Worm (Caenorhabditis elegans) whole organism, early embryonic: ENCODE results near the gene egl-38.

Source experiments
- B0310.2 ChIP-seq: sonication (generic microtip); optimal IDR thresholded peaks from 2 replicates; lab custom pipeline; 2016; ENCODE audit warnings: mild to moderate bottlenecking, missing genetic modification characterization, missing compliant biosample characterization
- F13C5.2 ChIP-seq: sonication (generic microtip); optimal IDR thresholded peaks from 2 replicates; lab custom pipeline; 2017; ENCODE audit warnings: mild to moderate bottlenecking, missing genetic modification characterization, inconsistent platforms, missing compliant biosample characterization
- aly-1 ChIP-seq: sonication (generic microtip); optimal IDR thresholded peaks from 2 replicates; lab custom pipeline; 2016; ENCODE audit warnings: missing genetic modification characterization, missing compliant biosample characterization
- ama-1 ChIP-seq: fragments of 150-350 bp; optimal IDR thresholded peaks from 2 replicates; lab custom pipeline; 2014
- ceh-13 ChIP-seq: fragments of 200-800 bp; sonication (Bioruptor generic); optimal IDR thresholded peaks from 2 replicates; lab custom pipeline; 2018; ENCODE audit warnings: mild to moderate bottlenecking, missing genetic modification characterization, missing compliant biosample characterization
- ceh-36 ChIP-seq: sonication (generic microtip); optimal IDR thresholded peaks from 2 replicates; lab custom pipeline; 2016; ENCODE audit warnings: missing genetic modification characterization, inconsistent platforms, missing compliant biosample characterization
- ets-7 ChIP-seq: sonication (generic microtip); optimal IDR thresholded peaks from 2 replicates; lab custom pipeline; 2016; ENCODE audit warnings: missing genotype, missing genetic modification characterization, missing compliant biosample characterization
- flt-1 ChIP-seq: fragments of 200-800 bp; sonication (Bioruptor generic); IDR thresholded peaks from 2 replicates; pipeline ENCODE4 v1.3.6; 2022; ENCODE audit warnings: missing genetic modification characterization, missing compliant biosample characterization
- hmbx-1 ChIP-seq: sonication (generic microtip); optimal IDR thresholded peaks from 2 replicates; lab custom pipeline; 2016; ENCODE audit warnings: mild to moderate bottlenecking, missing genetic modification characterization, missing compliant biosample characterization
- hmg-4 ChIP-seq: fragments of 200-800 bp; sonication (Bioruptor generic); optimal IDR thresholded peaks from 2 replicates; lab custom pipeline; 2018; ENCODE audit warnings: mild to moderate bottlenecking, missing genetic modification characterization, missing compliant biosample characterization
- hnd-1 ChIP-seq: sonication (generic microtip); optimal IDR thresholded peaks from 2 replicates; lab custom pipeline; 2016; ENCODE audit warnings: missing genetic modification characterization, missing compliant biosample characterization
- pes-1 ChIP-seq: fragments of 200-800 bp; sonication (Bioruptor generic); IDR thresholded peaks from 2 replicates; pipeline ENCODE4 v1.3.6; 2022; ENCODE audit warnings: missing genetic modification reagents, missing genetic modification characterization, missing compliant biosample characterization
- scrt-1 ChIP-seq: fragments of 200-800 bp; sonication (Bioruptor generic); IDR thresholded peaks from 2 replicates; pipeline ENCODE4 v1.3.6; 2022; ENCODE audit warnings: missing genetic modification characterization, missing compliant biosample characterization
- sea-1 ChIP-seq: fragments of 200-800 bp; sonication (Bioruptor generic); conservative IDR thresholded peaks from 2 replicates; pipeline ENCODE4 v1.3.6; 2022; ENCODE audit warnings: missing genetic modification characterization, missing compliant biosample characterization
- tbx-11 ChIP-seq: fragments of 200-800 bp; sonication (Bioruptor generic); IDR thresholded peaks from 2 replicates; pipeline ENCODE4 v1.3.6; 2022; ENCODE audit warnings: missing genetic modification characterization, missing compliant biosample characterization
- tbx-37 ChIP-seq: fragments of 200-800 bp; sonication (Bioruptor generic); conservative IDR thresholded peaks from 2 replicates; pipeline ENCODE4 v1.3.6; 2022; ENCODE audit warnings: missing genetic modification reagents, missing genetic modification characterization, missing compliant biosample characterization
- tra-4 ChIP-seq: sonication (generic microtip); optimal IDR thresholded peaks from 2 replicates; lab custom pipeline; 2017; ENCODE audit warnings: missing genetic modification characterization, missing compliant biosample characterization

The egl-38 gene

DNA sequence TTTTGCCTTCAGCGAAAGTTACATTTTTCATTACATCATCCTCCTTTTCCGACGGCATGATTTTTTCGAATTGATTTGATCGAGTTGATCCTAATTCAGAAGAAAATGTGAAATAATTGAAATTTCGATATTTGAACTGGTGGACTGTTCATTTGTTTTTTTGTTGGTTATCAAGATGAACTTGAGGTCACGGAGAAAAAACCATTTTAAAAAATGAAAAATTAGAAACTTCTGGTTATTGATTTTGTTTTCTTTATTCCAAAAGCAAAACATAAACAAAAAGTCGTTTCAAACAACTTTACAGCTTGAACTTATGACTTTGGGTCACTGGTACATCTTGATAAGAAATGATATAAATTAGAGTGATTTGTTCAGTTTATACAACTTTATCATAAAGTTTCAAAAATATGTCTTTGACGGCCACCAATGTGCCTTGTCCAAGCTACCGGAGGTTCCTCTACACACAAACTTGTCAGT is 35.2 kb downstream of the egl-38 start, which contains the start of the genes ttbk-4 and W01B6.4:
ttbk-4 (minus strand) TSS at position 101 of the 477 bp plus-strand sequence.
W01B6.4 (plus strand) TSS at position 427 of the 477 bp plus-strand sequence.
- TF ChIP-seq scrt-1, result no peak
- TF ChIP-seq hmbx-1, result no peak
- TF ChIP-seq tbx-37 (GFP tag; lab: Robert Waterston, UW), result no peak
- TF ChIP-seq F13C5.2 (tag; lab: Kevin White, UChicago), result no peak
- TF ChIP-seq tbx-11, result no peak
- no peak for TF ChIP-seq ama-1 (lab: Kevin White, UChicago)
- TF ChIP-seq tra-4 (tag; lab: Kevin White, UChicago), result no peak
- TF ChIP-seq ceh-36, result no peak
- no peak for TF ChIP-seq flt-1 (GFP tag; lab: Robert Waterston, UW)
- no peak for TF ChIP-seq sea-1 (GFP tag; lab: Robert Waterston, UW)

DNA sequence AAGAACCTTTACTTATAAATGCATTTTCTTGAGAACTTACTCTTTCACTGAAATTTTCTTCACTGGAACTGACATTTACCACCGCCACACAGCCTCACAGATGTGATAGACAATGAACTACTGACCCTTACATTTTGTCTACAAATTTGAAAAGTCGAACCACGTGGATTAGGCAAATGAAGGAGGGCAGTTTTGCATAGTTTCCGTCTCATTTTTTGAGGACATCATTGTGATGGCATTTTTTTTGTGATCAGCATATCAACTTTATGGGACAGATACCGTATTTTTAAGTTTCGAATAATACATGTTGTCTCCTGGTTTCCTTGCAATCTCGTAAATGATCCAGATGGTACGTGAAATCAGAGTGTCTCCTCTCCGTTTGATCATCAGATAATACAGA is 37.8 kb downstream of the egl-38 start, which contains the start of gene W01B6.3:
W01B6.3 (minus strand) TSS at position 101 of the 400 bp plus-strand sequence.
- TF ChIP-seq sea-1 (GFP tag; lab: Robert Waterston, UW) (no peak), F13C5.2 (tag; lab: Kevin White, UChicago) (no peak), hmbx-1 (no peak), tbx-37 (GFP tag; lab: Robert Waterston, UW) (no peak), hnd-1 (tag; lab: Kevin White, UChicago) (no peak), B0310.2 (tag; lab: Kevin White, UChicago) (no peak), hmg-4 (GFP tag; lab: Kevin White, UChicago) (no peak), ama-1 (lab: Kevin White, UChicago) (no peak), tra-4 (tag; lab: Kevin White, UChicago) (no peak), aly-1 (tag; lab: Kevin White, UChicago) (no peak), pes-1 (GFP tag; lab: Robert Waterston, UW) (no peak), ets-7 (tag; lab: Kevin White, UChicago) (no peak)

DNA sequence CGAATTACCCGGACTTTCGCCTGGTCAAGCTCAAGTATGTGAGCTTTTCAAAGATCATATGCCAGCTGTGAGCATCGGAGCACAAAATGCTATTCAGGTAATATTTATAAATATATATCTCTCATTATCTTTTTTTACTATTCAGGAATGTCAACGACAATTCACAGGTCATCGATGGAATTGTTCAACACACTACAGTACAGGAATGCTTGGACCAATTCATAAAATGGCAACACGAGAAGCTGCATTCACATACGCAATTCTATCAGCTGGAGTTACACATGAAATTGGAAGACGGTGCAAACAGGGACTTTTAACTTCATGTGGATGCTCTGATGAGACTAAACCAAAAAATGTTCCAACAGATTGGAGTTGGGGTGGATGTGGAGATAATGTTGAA is 42.1 kb downstream of the egl-38 start:
- TF ChIP-seq hmg-4 (GFP tag; lab: Kevin White, UChicago) (no peak), aly-1 (tag; lab: Kevin White, UChicago) (no peak), tbx-11 (no peak), ceh-36 (no peak)

DNA sequence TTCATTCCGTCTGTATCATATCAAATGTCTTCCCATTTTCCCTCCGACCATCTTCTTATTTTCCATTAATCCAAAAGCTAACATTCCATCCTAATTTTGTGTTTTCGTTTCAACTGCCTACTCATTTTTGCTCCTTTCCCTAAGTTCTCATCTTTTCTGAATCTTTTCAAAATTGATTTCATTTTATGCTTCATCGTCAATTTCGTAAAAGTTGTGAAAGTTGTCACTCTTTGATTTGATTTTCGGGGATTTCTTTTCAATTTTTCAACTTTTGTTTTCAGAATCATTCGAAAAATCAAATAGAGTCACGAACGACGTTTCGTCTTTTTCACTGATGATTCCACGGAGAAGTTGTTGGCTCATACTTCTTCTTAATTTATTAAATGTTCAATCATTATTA is 42.8 kb downstream of the egl-38 start, which contains the start of gene cwn-2:
cwn-2 (plus strand) TSS at position 276 of the 400 bp plus-strand sequence.
- no peak for TF ChIP-seq scrt-1
- no peak for TF ChIP-seq tbx-11
- TF ChIP-seq hnd-1 (tag; lab: Kevin White, UChicago), result no peak
- no peak for TF ChIP-seq ets-7 (tag; lab: Kevin White, UChicago)
- no peak for TF ChIP-seq ceh-13
- no peak for TF ChIP-seq tra-4 (tag; lab: Kevin White, UChicago)
- no peak for TF ChIP-seq aly-1 (tag; lab: Kevin White, UChicago)
- no peak for TF ChIP-seq flt-1 (GFP tag; lab: Robert Waterston, UW)
- no peak for TF ChIP-seq tbx-37 (GFP tag; lab: Robert Waterston, UW)

DNA sequence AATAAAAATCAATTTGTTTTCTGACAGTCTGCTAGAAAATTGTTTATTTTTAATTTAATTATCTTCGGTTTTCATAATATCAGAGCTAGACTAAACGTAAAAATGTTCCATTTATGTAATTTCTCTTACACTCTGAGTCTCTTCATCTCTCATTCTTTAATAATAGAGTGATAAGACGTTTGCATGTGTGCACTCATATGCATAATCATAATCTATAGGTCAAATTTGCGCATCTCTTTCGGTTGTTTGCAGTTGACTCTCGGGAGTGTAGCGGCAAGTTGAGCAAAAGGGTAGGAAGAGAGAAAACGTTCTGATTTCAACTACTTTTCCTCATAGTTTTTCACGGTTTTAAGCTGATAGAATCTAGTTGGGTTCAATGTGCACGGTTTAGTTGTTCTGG is 43.9 kb downstream of the egl-38 start:
- TF ChIP-seq hnd-1 (tag; lab: Kevin White, UChicago), result no peak
- TF ChIP-seq flt-1 (GFP tag; lab: Robert Waterston, UW), result no peak
- TF ChIP-seq B0310.2 (tag; lab: Kevin White, UChicago), result no peak
- no peak for TF ChIP-seq hmbx-1
- TF ChIP-seq ceh-36, result no peak
- TF ChIP-seq ets-7 (tag; lab: Kevin White, UChicago), result no peak
- no peak for TF ChIP-seq tbx-37 (GFP tag; lab: Robert Waterston, UW)
- no peak for TF ChIP-seq F13C5.2 (tag; lab: Kevin White, UChicago)
- TF ChIP-seq sea-1 (GFP tag; lab: Robert Waterston, UW), result no peak
- TF ChIP-seq hmg-4 (GFP tag; lab: Kevin White, UChicago), result no peak
- no peak for TF ChIP-seq aly-1 (tag; lab: Kevin White, UChicago)
- no peak for TF ChIP-seq scrt-1
- no peak for TF ChIP-seq ceh-13
- no peak for TF ChIP-seq tra-4 (tag; lab: Kevin White, UChicago)
- no peak for TF ChIP-seq tbx-11
- TF ChIP-seq ama-1 (lab: Kevin White, UChicago), result no peak
- TF ChIP-seq pes-1 (GFP tag; lab: Robert Waterston, UW), result no peak

DNA sequence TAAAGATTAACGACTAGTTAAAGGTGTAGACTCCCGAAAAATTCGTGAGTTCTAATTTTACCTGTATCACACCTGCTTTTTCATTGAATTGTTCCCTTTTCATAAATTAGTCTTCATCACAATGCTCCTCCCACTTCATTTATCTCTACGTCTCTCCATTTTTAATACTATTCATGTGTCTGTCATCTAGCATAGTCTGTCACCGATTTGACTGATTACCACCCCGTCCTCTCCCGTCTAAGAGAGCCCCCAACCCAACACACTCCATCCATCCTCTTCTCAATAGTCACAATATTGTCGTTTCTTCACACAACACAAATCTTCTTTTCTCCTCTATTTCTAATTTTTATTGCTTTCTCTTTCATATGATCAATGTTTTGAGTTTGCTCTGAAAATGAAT is 45.2 kb downstream of the egl-38 start:
- TF ChIP-seq tra-4 (tag; lab: Kevin White, UChicago), result no peak
- TF ChIP-seq scrt-1, result no peak
- TF ChIP-seq ets-7 (tag; lab: Kevin White, UChicago), result no peak
- no peak for TF ChIP-seq tbx-37 (GFP tag; lab: Robert Waterston, UW)
- TF ChIP-seq F13C5.2 (tag; lab: Kevin White, UChicago), result no peak
- TF ChIP-seq flt-1 (GFP tag; lab: Robert Waterston, UW), result no peak
- TF ChIP-seq hmbx-1, result no peak
- no peak for TF ChIP-seq hmg-4 (GFP tag; lab: Kevin White, UChicago)
- TF ChIP-seq tbx-11, result no peak
- no peak for TF ChIP-seq pes-1 (GFP tag; lab: Robert Waterston, UW)
- TF ChIP-seq hnd-1 (tag; lab: Kevin White, UChicago), result no peak
- TF ChIP-seq ceh-13, result no peak
- TF ChIP-seq ceh-36, result no peak
- no peak for TF ChIP-seq sea-1 (GFP tag; lab: Robert Waterston, UW)
- TF ChIP-seq aly-1 (tag; lab: Kevin White, UChicago), result no peak
- TF ChIP-seq ama-1 (lab: Kevin White, UChicago), result no peak
- no peak for TF ChIP-seq B0310.2 (tag; lab: Kevin White, UChicago)

DNA sequence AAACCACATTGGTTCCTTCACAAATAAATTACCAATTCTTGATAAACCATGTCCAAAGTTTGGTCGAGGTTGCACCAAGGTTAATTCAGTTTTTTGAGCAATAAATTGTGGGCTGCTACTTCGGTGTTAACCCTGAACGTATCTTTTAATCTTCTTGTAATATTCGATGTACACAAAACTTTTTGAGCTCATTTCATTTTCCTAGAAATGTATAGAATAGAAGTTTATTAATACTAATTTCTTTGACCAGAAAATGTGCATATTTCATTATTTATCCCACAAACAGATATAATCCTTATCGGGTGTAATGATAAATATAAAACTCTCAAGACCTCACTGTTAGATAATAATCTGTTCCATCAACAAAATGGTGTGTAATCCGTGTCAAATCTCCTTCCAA is 46.4 kb downstream of the egl-38 start:
- no peak for TF ChIP-seq hmbx-1
- no peak for TF ChIP-seq tbx-11
- TF ChIP-seq ceh-36, result no peak
- TF ChIP-seq ama-1 (lab: Kevin White, UChicago), result no peak
- no peak for TF ChIP-seq hnd-1 (tag; lab: Kevin White, UChicago)
- no peak for TF ChIP-seq hmg-4 (GFP tag; lab: Kevin White, UChicago)
- TF ChIP-seq ets-7 (tag; lab: Kevin White, UChicago), result no peak
- TF ChIP-seq B0310.2 (tag; lab: Kevin White, UChicago), result no peak
- no peak for TF ChIP-seq pes-1 (GFP tag; lab: Robert Waterston, UW)
- no peak for TF ChIP-seq scrt-1
- TF ChIP-seq tra-4 (tag; lab: Kevin White, UChicago), result no peak
- no peak for TF ChIP-seq aly-1 (tag; lab: Kevin White, UChicago)
- no peak for TF ChIP-seq F13C5.2 (tag; lab: Kevin White, UChicago)
- no peak for TF ChIP-seq ceh-13
- TF ChIP-seq sea-1 (GFP tag; lab: Robert Waterston, UW), result no peak
- no peak for TF ChIP-seq tbx-37 (GFP tag; lab: Robert Waterston, UW)
- no peak for TF ChIP-seq flt-1 (GFP tag; lab: Robert Waterston, UW)
